Fruit fly (Drosophila melanogaster): ENCODE data around the gene CG13031.

CG13031 gene

DNA sequence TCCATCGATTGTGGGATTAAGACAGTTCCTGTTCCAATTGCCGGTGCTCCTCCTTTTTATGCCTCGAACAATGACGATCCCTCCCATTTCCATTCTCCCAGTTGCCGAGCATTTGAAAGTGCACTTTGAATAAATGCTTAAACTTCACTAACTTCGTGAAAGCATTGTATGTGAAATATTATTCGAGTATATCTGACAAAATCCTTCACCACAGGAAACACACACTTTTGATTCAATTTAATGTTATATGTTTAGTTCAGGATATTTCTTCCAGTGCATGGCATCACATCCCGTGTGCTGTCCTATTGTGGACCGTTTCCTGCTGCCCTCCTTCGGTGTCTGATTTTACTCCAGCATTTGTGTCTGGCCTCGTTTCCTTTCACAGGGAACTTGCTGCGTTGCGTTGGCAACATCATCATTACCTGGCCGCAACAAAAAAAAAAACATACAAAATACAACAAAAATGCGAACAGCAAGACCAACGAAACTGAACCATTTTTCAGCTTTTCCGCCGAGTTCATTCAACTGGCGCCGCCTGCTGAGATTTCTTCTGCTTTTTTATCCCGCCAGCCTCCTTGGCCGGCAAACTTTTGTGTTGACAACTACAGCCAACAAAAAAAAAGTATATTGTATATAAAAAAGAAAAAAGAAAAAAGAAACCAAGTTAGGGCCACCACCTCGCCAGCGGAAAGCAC lies 27.9 kb downstream of the CG13031 start (continued):
- TF ChIP-seq CG10631 (GFP tag; optimal IDR thresholded peaks at IDR 0.05) (peak; percentile 81), CG7368 (GFP tag; optimal IDR thresholded peaks at IDR 0.05) (peak; percentile 68), ss (GFP tag; optimal IDR thresholded peaks at IDR 0.05) (peak; percentile 34 to 64), CG8119 (GFP tag; IDR thresholded peaks at IDR 0.05) (peak; percentile 74), Eip75B (GFP tag; optimal IDR thresholded peaks at IDR 0.05) (peak; percentile 77), eg (GFP tag; IDR thresholded peaks at IDR 0.05) (peak; percentile 81), CG8319 (GFP tag; optimal IDR thresholded peaks at IDR 0.05) (peak; percentile 5), salr (GFP tag; optimal IDR thresholded peaks at IDR 0.05) (peak; percentile 64 to 69), CG3919 (GFP tag; optimal IDR thresholded peaks at IDR 0.05) (peak; percentile 84), acj6 (GFP tag; optimal IDR thresholded peaks at IDR 0.05) (peak; percentile 71), CG34406 (GFP tag; optimal IDR thresholded peaks at IDR 0.05) (peak; percentile 38), Sox102F (GFP tag; optimal IDR thresholded peaks at IDR 0.05) (peak; percentile 14), cyc (GFP tag; optimal IDR thresholded peaks at IDR 0.05) (peak; percentile 46), fd85E (GFP tag; optimal IDR thresholded peaks at IDR 0.05) (no peak), dsx (GFP tag; optimal IDR thresholded peaks at IDR 0.05; ENCODE audit: poor library complexity, severe bottlenecking) (peak; percentile 27), esn (GFP tag; optimal IDR thresholded peaks at IDR 0.05) (peak; percentile 36), CG6792 (GFP tag; optimal IDR thresholded peaks at IDR 0.05) (peak; percentile 56), Smox (GFP tag; optimal IDR thresholded peaks at IDR 0.05) (peak; percentile 18), CG15336 (GFP tag; IDR thresholded peaks at IDR 0.05) (peak; percentile 82), Sox14 (GFP tag; optimal IDR thresholded peaks at IDR 0.05) (peak; percentile 79), CG11294 (GFP tag; IDR thresholded peaks at IDR 0.05) (peak; percentile 50; the same call in 1 of the 2 replicates), CG9139 (GFP tag; optimal IDR thresholded peaks at IDR 0.05) (peak; percentile 36), pdm3 (GFP tag; optimal IDR thresholded peaks at IDR 0.05) (peak; percentile 63), CG11762 (GFP tag; optimal IDR thresholded peaks at IDR 0.05; ENCODE audit: insufficient read depth) (peak; percentile 63), topi (GFP tag; optimal IDR thresholded peaks at IDR 0.05) (peak; percentile 51), Ets21C (GFP tag; optimal IDR thresholded peaks at IDR 0.05) (peak; percentile 2), CG6808 (GFP tag; optimal IDR thresholded peaks at IDR 0.05) (peak; percentile 62), Hr4 (GFP tag; optimal IDR thresholded peaks at IDR 0.05) (peak; percentile 70), achi (GFP tag; optimal IDR thresholded peaks at IDR 0.05) (peak; percentile 76), Eip78C (GFP tag) (peak; percentile 91), Blimp-1 (GFP tag; optimal IDR thresholded peaks at IDR 0.05) (no peak), lz (GFP tag; optimal IDR thresholded peaks at IDR 0.05) (peak; percentile 34), CG8632 (GFP tag; optimal IDR thresholded peaks at IDR 0.05) (peak; percentile 43), svp (GFP tag) (peak; percentile 78), CG3032 (tag; optimal IDR thresholded peaks at IDR 0.05) (peak; percentile 60), Met (GFP tag; optimal IDR thresholded peaks at IDR 0.05) (peak; percentile 35), Gug (GFP tag; IDR thresholded peaks at IDR 0.05) (peak; percentile 35; the same call in 1 of the 2 replicates), CG6276 (GFP tag; optimal IDR thresholded peaks at IDR 0.05) (peak; percentile 80)

DNA sequence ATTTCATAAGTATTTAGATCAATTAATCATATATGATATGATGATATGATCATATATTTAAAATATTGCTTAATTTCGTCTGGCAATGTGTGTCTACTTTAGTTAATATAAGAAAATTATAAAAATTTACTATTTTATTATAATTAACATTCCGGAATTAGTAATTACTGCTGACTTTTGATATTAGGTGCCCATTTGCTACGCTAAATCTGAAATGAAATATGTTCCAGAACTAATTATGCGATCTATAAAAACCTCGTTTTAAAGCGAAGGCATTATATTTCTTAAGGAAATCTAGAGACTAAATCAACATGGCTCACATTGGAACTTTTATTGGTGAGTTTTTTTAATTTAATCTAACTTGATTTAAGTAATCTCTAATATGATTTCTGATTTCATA lies 30.5 kb downstream of the CG13031 start, which contains the start of gene CG42852:
Gene CG42852, plus strand, starts transcription at position 301 of the 400 bp plus-strand sequence.
- TF ChIP-seq spab (GFP tag; optimal IDR thresholded peaks at IDR 0.05), result no peak
- no peak for TF ChIP-seq OdsH (GFP tag; optimal IDR thresholded peaks at IDR 0.05)
- TF ChIP-seq CG15336 (GFP tag; IDR thresholded peaks at IDR 0.05), result no peak
- no peak for TF ChIP-seq dsx (GFP tag; optimal IDR thresholded peaks at IDR 0.05; ENCODE audit: poor library complexity, severe bottlenecking)
- no peak for TF ChIP-seq acj6 (GFP tag; optimal IDR thresholded peaks at IDR 0.05)
- no peak for TF ChIP-seq topi (GFP tag; optimal IDR thresholded peaks at IDR 0.05)
